Fruit fly (Drosophila melanogaster) whole organism, prepupa: ENCODE data around the gene CG14984.

Experiments used
- CG11294 ChIP-seq: fragments of 200-800 bp; sonication (Bioruptor generic); IDR thresholded peaks from 2 replicates; pipeline ENCODE4 v1.3.6; 2022; ENCODE audit warnings: missing biosample characterization, missing genetic modification characterization
- CG15336 ChIP-seq: fragments of 200-800 bp; sonication (Bioruptor generic); IDR thresholded peaks from 2 replicates; pipeline ENCODE4 v1.3.6; 2022; ENCODE audit warnings: missing biosample characterization, missing genetic modification characterization
- CG16779 ChIP-seq: fragments of 200-800 bp; sonication (Bioruptor generic); optimal IDR thresholded peaks from 3 replicates; lab custom pipeline; 2017; ENCODE audit warnings: missing biosample characterization, mild to moderate bottlenecking, missing genetic modification characterization
- CG3032 ChIP-seq: fragments of 200-800 bp; optimal IDR thresholded peaks from 2 replicates; lab custom pipeline; 2019; ENCODE audit warnings: missing biosample characterization, mild to moderate bottlenecking, missing genetic modification characterization, moderate library complexity
- CG34406 ChIP-seq: fragments of 200-800 bp; sonication (Bioruptor generic); optimal IDR thresholded peaks from 3 replicates; lab custom pipeline; 2016; ENCODE audit warnings: missing biosample characterization, missing genetic modification characterization
- CG6163 ChIP-seq: fragments of 200-800 bp; sonication (Bioruptor generic); IDR thresholded peaks from 3 replicates; pipeline ENCODE4 v1.3.6; 2022; ENCODE audit warnings: missing biosample characterization, missing genetic modification characterization
- CG6808 ChIP-seq: fragments of 200-800 bp; sonication (Bioruptor generic); optimal IDR thresholded peaks from 3 replicates; lab custom pipeline; 2017; ENCODE audit warnings: missing biosample characterization, missing genetic modification characterization, mild to moderate bottlenecking, moderate library complexity, missing genetic modification reagents
- CG7368 ChIP-seq: fragments of 200-800 bp; sonication (Bioruptor generic); optimal IDR thresholded peaks from 3 replicates; lab custom pipeline; 2016; ENCODE audit warnings: missing biosample characterization, missing genetic modification characterization
- OdsH ChIP-seq: fragments of 200-800 bp; sonication (Bioruptor generic); optimal IDR thresholded peaks from 3 replicates; lab custom pipeline; 2016; ENCODE audit warnings: missing biosample characterization, missing genetic modification characterization
- esn ChIP-seq: fragments of 200-800 bp; sonication (Bioruptor generic); optimal IDR thresholded peaks from 2 replicates; lab custom pipeline; 2016; ENCODE audit warnings: missing biosample characterization, mild to moderate bottlenecking, missing genetic modification characterization, moderate library complexity
- fkh ChIP-seq: fragments of 200-800 bp; sonication (Bioruptor generic); optimal IDR thresholded peaks from 3 replicates; lab custom pipeline; 2017; ENCODE audit warnings: missing biosample characterization, mild to moderate bottlenecking, missing genetic modification characterization, moderate library complexity
- salr ChIP-seq, 2 experiments: fragments of 200-800 bp; sonication (Bioruptor generic); optimal IDR thresholded peaks; 3 replicates each; lab custom pipeline; 2016 to 2018; ENCODE audit warnings: missing biosample characterization in 2 of 2, missing genetic modification characterization in 2 of 2, mild to moderate bottlenecking in 1 of 2
- spab ChIP-seq: fragments of 200-800 bp; sonication (Bioruptor generic); optimal IDR thresholded peaks from 2 replicates; lab custom pipeline; 2017; ENCODE audit warnings: missing biosample characterization, mild to moderate bottlenecking, missing genetic modification characterization, missing genetic modification reagents
- topi ChIP-seq: fragments of 200-800 bp; sonication (Bioruptor generic); optimal IDR thresholded peaks from 3 replicates; lab custom pipeline; 2016; ENCODE audit warnings: missing biosample characterization, missing genetic modification characterization

DNA sequence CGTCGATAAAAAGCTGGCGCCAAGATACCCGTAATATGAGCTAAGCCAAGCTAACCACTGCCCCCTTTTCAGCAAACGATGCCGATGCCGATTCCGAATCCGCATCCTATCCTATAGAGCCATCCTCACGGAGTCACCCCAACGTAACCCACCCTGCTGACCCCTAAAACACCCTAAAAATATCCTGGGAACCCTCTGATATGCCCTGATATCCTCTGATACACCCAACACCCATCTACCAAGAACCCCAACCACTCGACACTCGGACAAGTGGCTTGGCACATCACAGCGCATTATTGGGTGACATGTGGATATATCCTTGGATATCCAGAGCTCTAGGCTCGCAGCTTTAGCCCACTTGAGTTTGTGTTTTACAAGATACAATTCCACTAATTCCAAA, 49.1 kb upstream of the CG14984 start:
- no peak for TF ChIP-seq CG3032 (tag; lab: Kevin White, UChicago)
- no peak for TF ChIP-seq spab (GFP tag; lab: Kevin White, UChicago)
- TF ChIP-seq fkh, result no peak
- TF ChIP-seq CG15336 (GFP tag; lab: Robert Waterston, UW), result no peak
- TF ChIP-seq CG11294 (GFP tag; lab: Robert Waterston, UW), result no peak
- TF ChIP-seq OdsH, result no peak
- TF ChIP-seq CG16779 (tag; lab: Kevin White, UChicago), result no peak
- no peak for TF ChIP-seq salr (GFP tag; optimal IDR thresholded peaks at IDR 0.05; lab: Kevin White, UChicago)
- TF ChIP-seq esn (GFP tag; lab: Kevin White, UChicago), result no peak
- TF ChIP-seq CG6163 (GFP tag; lab: Robert Waterston, UW), result no peak
- TF ChIP-seq CG7368, result no peak
- TF ChIP-seq topi (GFP tag; lab: Kevin White, UChicago), result no peak
- no peak for TF ChIP-seq CG34406 (GFP tag; lab: Kevin White, UChicago)
- no peak for TF ChIP-seq CG6808 (GFP tag; lab: Kevin White, UChicago)
